Fruit fly (Drosophila melanogaster) whole organism, embryonic: ENCODE data around the gene BHD.

Source experiments
- Antp ChIP-seq: fragments of 200-800 bp; sonication (Bioruptor generic); optimal IDR thresholded peaks from 3 replicates; lab custom pipeline; 2016; ENCODE audit warnings: missing biosample characterization, missing genetic modification characterization
- Asciz ChIP-seq: fragments of 200-800 bp; sonication (Bioruptor generic); optimal IDR thresholded peaks from 2 replicates; lab custom pipeline; 2017; ENCODE audit warnings: missing biosample characterization, mild to moderate bottlenecking, missing genetic modification characterization, missing genetic modification reagents
- Bdp1 ChIP-seq: fragments of 200-800 bp; sonication (Bioruptor generic); optimal IDR thresholded peaks from 3 replicates; lab custom pipeline; 2016; ENCODE audit warnings: missing biosample characterization, missing genetic modification characterization
- CG11560 ChIP-seq: fragments of 200-800 bp; sonication (Bioruptor generic); IDR thresholded peaks from 3 replicates; pipeline ENCODE4 v1.3.6; 2022; ENCODE audit warnings: missing biosample characterization, missing genetic modification characterization
- CG12236 ChIP-seq: fragments of 200-800 bp; sonication (Bioruptor generic); optimal IDR thresholded peaks from 2 replicates; lab custom pipeline; 2016; ENCODE audit warnings: missing biosample characterization, missing genetic modification characterization
- CG13624 ChIP-seq: fragments of 200-800 bp; sonication (Bioruptor generic); optimal IDR thresholded peaks from 2 replicates; lab custom pipeline; 2016; ENCODE audit warnings: missing biosample characterization, missing genetic modification characterization
- CG1529 ChIP-seq: fragments of 200-800 bp; sonication (Bioruptor generic); optimal IDR thresholded peaks from 3 replicates; lab custom pipeline; 2018; ENCODE audit warnings: missing biosample characterization, missing genetic modification characterization
- CG16813 ChIP-seq: fragments of 200-800 bp; sonication (Bioruptor generic); IDR thresholded peaks from 3 replicates; pipeline ENCODE4 v1.3.6; 2022; ENCODE audit warnings: missing biosample characterization, missing genetic modification characterization; ENCODE audit not compliant: partially characterized antibody
- CG16863 ChIP-seq: fragments of 200-800 bp; sonication (Bioruptor generic); optimal IDR thresholded peaks from 3 replicates; lab custom pipeline; 2016; ENCODE audit warnings: missing biosample characterization, missing genetic modification characterization
- CG17361 ChIP-seq: fragments of 200-800 bp; sonication (Bioruptor generic); IDR thresholded peaks from 3 replicates; pipeline ENCODE4 v1.3.6; 2022; ENCODE audit warnings: missing biosample characterization, missing genetic modification characterization
- CG18764 ChIP-seq: fragments of 200-800 bp; sonication (Bioruptor generic); optimal IDR thresholded peaks from 3 replicates; lab custom pipeline; 2016; ENCODE audit warnings: missing biosample characterization, missing genetic modification characterization
- CG2202 ChIP-seq: fragments of 200-800 bp; sonication (Bioruptor generic); optimal IDR thresholded peaks from 2 replicates; lab custom pipeline; 2018; ENCODE audit warnings: missing biosample characterization, mild to moderate bottlenecking, missing genetic modification characterization
- CG2678 ChIP-seq: fragments of 200-800 bp; sonication (Bioruptor generic); optimal IDR thresholded peaks from 3 replicates; lab custom pipeline; 2019; ENCODE audit warnings: missing biosample characterization, mild to moderate bottlenecking, missing genetic modification characterization, moderate library complexity
- CG31388 ChIP-seq: fragments of 200-800 bp; sonication (Bioruptor generic); optimal IDR thresholded peaks from 2 replicates; lab custom pipeline; 2016; ENCODE audit warnings: missing biosample characterization, missing genetic modification characterization
- CG32767 ChIP-seq: fragments of 200-800 bp; sonication (Bioruptor generic); IDR thresholded peaks from 2 replicates; pipeline ENCODE4 v1.3.6; 2022; ENCODE audit warnings: missing biosample characterization, missing genetic modification characterization
- CG33557 ChIP-seq: fragments of 200-800 bp; sonication (Bioruptor generic); optimal IDR thresholded peaks from 2 replicates; lab custom pipeline; 2019; ENCODE audit warnings: missing biosample characterization, mild to moderate bottlenecking, missing genetic modification characterization, moderate library complexity
- CG34224 ChIP-seq: fragments of 200-800 bp; sonication (Bioruptor generic); IDR thresholded peaks from 3 replicates; pipeline ENCODE4 v1.3.6; 2022; ENCODE audit warnings: missing biosample characterization, missing genetic modification characterization; ENCODE audit not compliant: partially characterized antibody
- CG3838 ChIP-seq: fragments of 200-800 bp; sonication (Bioruptor generic); optimal IDR thresholded peaks from 3 replicates; lab custom pipeline; 2016; ENCODE audit warnings: missing biosample characterization, missing genetic modification characterization
- CG4617 ChIP-seq: fragments of 200-800 bp; sonication (Bioruptor generic); optimal IDR thresholded peaks from 3 replicates; lab custom pipeline; 2016; ENCODE audit warnings: missing biosample characterization, missing genetic modification characterization, borderline replicate concordance
- Camta ChIP-seq: fragments of 200-800 bp; sonication (Bioruptor generic); optimal IDR thresholded peaks from 2 replicates; lab custom pipeline; 2016; ENCODE audit warnings: missing biosample characterization, missing genetic modification characterization
- Dad ChIP-seq: fragments of 200-800 bp; sonication (Bioruptor generic); optimal IDR thresholded peaks from 3 replicates; lab custom pipeline; 2016; ENCODE audit warnings: missing biosample characterization, missing genetic modification characterization
- Doc2 ChIP-seq: fragments of 200-800 bp; sonication (Bioruptor generic); IDR thresholded peaks from 2 replicates; pipeline ENCODE4 v1.3.6; 2022; ENCODE audit warnings: missing biosample characterization, missing genetic modification characterization
- Dref ChIP-seq: fragments of 200-800 bp; sonication (Bioruptor generic); IDR thresholded peaks from 2 replicates; pipeline ENCODE4 v1.3.6; 2022; ENCODE audit warnings: missing biosample characterization, missing genetic modification characterization
- ERR ChIP-seq: fragments of 200-800 bp; sonication (Bioruptor generic); optimal IDR thresholded peaks from 2 replicates; lab custom pipeline; 2016; ENCODE audit warnings: missing biosample characterization, missing genetic modification characterization
- Ets65A ChIP-seq: fragments of 200-800 bp; sonication (Bioruptor generic); peaks from one replicate; lab custom pipeline; 2016; ENCODE audit warnings: missing biosample characterization, missing genetic modification characterization
- H2.0 ChIP-seq: fragments of 200-800 bp; sonication (Bioruptor generic); IDR thresholded peaks from 2 replicates; pipeline ENCODE4 v1.3.6; 2022; ENCODE audit warnings: missing biosample characterization, missing genetic modification characterization
- Hand ChIP-seq: fragments of 200-800 bp; sonication (Bioruptor generic); optimal IDR thresholded peaks from 2 replicates; lab custom pipeline; 2017; ENCODE audit warnings: mild to moderate bottlenecking, missing biosample characterization, missing genetic modification reagents, missing genetic modification characterization
- Hr39 ChIP-seq: fragments of >200 bp; optimal IDR thresholded peaks from 2 replicates; lab custom pipeline; 2017
- Meics ChIP-seq: fragments of 200-800 bp; sonication (Bioruptor generic); optimal IDR thresholded peaks from 2 replicates; lab custom pipeline; 2017; ENCODE audit warnings: missing biosample characterization, mild to moderate bottlenecking, missing genetic modification characterization
- Neu2 ChIP-seq: fragments of 200-800 bp; sonication (Bioruptor generic); optimal IDR thresholded peaks from 3 replicates; lab custom pipeline; 2016; ENCODE audit warnings: missing biosample characterization, missing genetic modification characterization, borderline replicate concordance
- NfI ChIP-seq: fragments of 200-800 bp; sonication (Bioruptor generic); optimal IDR thresholded peaks from 3 replicates; lab custom pipeline; 2018; ENCODE audit warnings: missing biosample characterization, mild to moderate bottlenecking, missing genetic modification characterization, moderate library complexity
- Ptx1 ChIP-seq: fragments of 200-800 bp; sonication (Bioruptor generic); IDR thresholded peaks from 2 replicates; pipeline ENCODE4 v1.3.6; 2022; ENCODE audit warnings: missing biosample characterization, missing genetic modification characterization
- Ravus ChIP-seq: fragments of 200-800 bp; sonication (Bioruptor generic); IDR thresholded peaks from 2 replicates; pipeline ENCODE4 v1.3.6; 2022; ENCODE audit warnings: missing biosample characterization, missing genetic modification characterization
- Spps ChIP-seq: fragments of 200-800 bp; sonication (Bioruptor generic); optimal IDR thresholded peaks from 2 replicates; lab custom pipeline; 2018; ENCODE audit warnings: missing biosample characterization, mild to moderate bottlenecking, missing genetic modification characterization
- Sry-β ChIP-seq: fragments of 200-800 bp; sonication (Bioruptor generic); optimal IDR thresholded peaks from 2 replicates; lab custom pipeline; 2018; ENCODE audit warnings: missing biosample characterization, mild to moderate bottlenecking, missing genetic modification characterization, moderate library complexity
- Taf1 ChIP-seq: fragments of 200-800 bp; sonication (Bioruptor generic); IDR thresholded peaks from 2 replicates; pipeline ENCODE4 v1.3.6; 2022; ENCODE audit warnings: missing biosample characterization, missing genetic modification characterization
- az2 ChIP-seq: fragments of 200-800 bp; sonication (Bioruptor generic); optimal IDR thresholded peaks from 3 replicates; lab custom pipeline; 2016; ENCODE audit warnings: missing biosample characterization, missing genetic modification characterization
- chif ChIP-seq, 2 experiments: fragments of 200-800 bp; sonication (Bioruptor generic); optimal IDR thresholded peaks; 3 replicates each; lab custom pipeline; 2016; ENCODE audit warnings: missing biosample characterization in 2 of 2, missing genetic modification characterization in 2 of 2
- croc ChIP-seq: fragments of 200-800 bp; sonication (Bioruptor generic); conservative IDR thresholded peaks from 3 replicates; pipeline ENCODE4 v1.3.6; 2022; ENCODE audit warnings: missing biosample characterization, missing genetic modification characterization
- eyg ChIP-seq: fragments of 200-800 bp; sonication (Bioruptor generic); optimal IDR thresholded peaks from 3 replicates; lab custom pipeline; 2016; ENCODE audit warnings: missing biosample characterization, missing genetic modification characterization
- fd96Cb ChIP-seq: fragments of 200-800 bp; sonication (Bioruptor generic); optimal IDR thresholded peaks from 2 replicates; lab custom pipeline; 2018; ENCODE audit warnings: missing biosample characterization, mild to moderate bottlenecking, missing genetic modification characterization, moderate library complexity
- h ChIP-seq: fragments of >200 bp; optimal IDR thresholded peaks from 2 replicates; lab custom pipeline; 2017
- klu ChIP-seq: fragments of 200-800 bp; sonication (Bioruptor generic); IDR thresholded peaks from 2 replicates; pipeline ENCODE4 v1.3.6; 2022; ENCODE audit warnings: missing biosample characterization, missing genetic modification characterization
- lab ChIP-seq: fragments of 200-800 bp; sonication (Bioruptor generic); optimal IDR thresholded peaks from 3 replicates; lab custom pipeline; 2017; ENCODE audit warnings: missing biosample characterization, missing genetic modification characterization, mild to moderate bottlenecking, moderate library complexity, missing genetic modification reagents
- lbe ChIP-seq: fragments of 200-800 bp; sonication (Bioruptor generic); optimal IDR thresholded peaks from 2 replicates; lab custom pipeline; 2016; ENCODE audit warnings: missing biosample characterization, mild to moderate bottlenecking, missing genetic modification characterization
- lmd ChIP-seq: fragments of 200-800 bp; sonication (Bioruptor generic); IDR thresholded peaks from 2 replicates; pipeline ENCODE4 v1.3.6; 2022; ENCODE audit warnings: missing biosample characterization, missing genetic modification characterization
- lola ChIP-seq, 3 experiments: fragments of >200 bp in 2 of 3; fragments of 200-800 bp in 1 of 3; sonication (Bioruptor generic) in 1 of 3; optimal IDR thresholded peaks; 2 replicates each; lab custom pipeline; 2017 to 2019; ENCODE audit warnings: missing biosample characterization in 3 of 3, missing genetic modification characterization in 3 of 3, mild to moderate bottlenecking in 1 of 3, moderate library complexity in 1 of 3
- run ChIP-seq: fragments of 200-800 bp; sonication (Bioruptor generic); optimal IDR thresholded peaks from 3 replicates; lab custom pipeline; 2018; ENCODE audit warnings: missing biosample characterization, mild to moderate bottlenecking, missing genetic modification characterization
- sima ChIP-seq: fragments of 200-800 bp; sonication (Bioruptor generic); optimal IDR thresholded peaks from 2 replicates; lab custom pipeline; 2016; ENCODE audit warnings: missing biosample characterization, missing genetic modification characterization
- slbo ChIP-seq: fragments of 200-800 bp; sonication (Bioruptor generic); IDR thresholded peaks from 2 replicates; pipeline ENCODE4 v1.3.6; 2022; ENCODE audit warnings: missing biosample characterization, missing genetic modification characterization
- sug ChIP-seq: fragments of 200-800 bp; optimal IDR thresholded peaks from 2 replicates; lab custom pipeline; 2019; ENCODE audit warnings: missing biosample characterization, mild to moderate bottlenecking, missing genetic modification characterization, moderate library complexity
- tll ChIP-seq, 2 experiments: fragments of 200-800 bp in 1 of 2; fragments of >200 bp in 1 of 2; sonication (Bioruptor generic) in 1 of 2; optimal IDR thresholded peaks; 2 replicates each; lab custom pipeline; 2017 to 2019; ENCODE audit warnings: missing biosample characterization in 2 of 2, missing genetic modification characterization in 2 of 2, mild to moderate bottlenecking in 1 of 2, moderate library complexity in 1 of 2

BHD gene

dm6 chr3L:7249167-7249566, 10.8 kb downstream of the BHD start, which contains the start of gene Cdc27 (continued):
- TF ChIP-seq lmd (GFP tag; lab: Robert Waterston, UW): peak; percentile 29; the same call in 1 of the 2 replicates
- TF ChIP-seq eyg (GFP tag; lab: Kevin White, UChicago): no peak
- TF ChIP-seq run (tag; lab: Kevin White, UChicago): no peak
- peak; percentile 8 for TF ChIP-seq az2 (GFP tag; lab: Kevin White, UChicago)
- no peak for TF ChIP-seq klu (GFP tag; lab: Robert Waterston, UW)
- TF ChIP-seq CG34224 (GFP tag; lab: Robert Waterston, UW): peak; percentile 77
- TF ChIP-seq Asciz: no peak
- TF ChIP-seq lola (GFP tag; optimal IDR thresholded peaks at IDR 0.05; lab: Kevin White, UChicago): peak in 1 of 3 experiments; percentile 95
- peak; percentile 30; the same call in 1 of the 3 replicates for TF ChIP-seq CG11560
- TF ChIP-seq chif (GFP tag; optimal IDR thresholded peaks at IDR 0.05; lab: Kevin White, UChicago): no peak
- peak; percentile 82 for TF ChIP-seq CG3838 (GFP tag; lab: Kevin White, UChicago)
- peak; percentile 93 for TF ChIP-seq CG4617 (GFP tag; lab: Kevin White, UChicago)
- TF ChIP-seq h (lab: Kevin White, UChicago): no peak
- TF ChIP-seq Meics (GFP tag; lab: Kevin White, UChicago): peak; percentile 50
- TF ChIP-seq CG13624 (GFP tag; lab: Kevin White, UChicago): no peak
- no peak for TF ChIP-seq Sry-β
- no peak for TF ChIP-seq Taf1 (GFP tag; lab: Robert Waterston, UW)
- peak; percentile 5 for TF ChIP-seq CG18764 (GFP tag; lab: Kevin White, UChicago)
- peak; percentile 15 for TF ChIP-seq Antp (GFP tag; lab: Kevin White, UChicago)
- TF ChIP-seq CG16813 (GFP tag; lab: Robert Waterston, UW): peak; percentile 79
- no peak for TF ChIP-seq CG33557 (GFP tag; lab: Kevin White, UChicago)
- TF ChIP-seq Ptx1 (GFP tag; lab: Robert Waterston, UW): peak; percentile 29; the same call in 1 of the 2 replicates
- TF ChIP-seq sug (tag; lab: Kevin White, UChicago): peak; percentile 53
- peak; percentile 53 for TF ChIP-seq Camta
- TF ChIP-seq H2.0 (GFP tag; lab: Robert Waterston, UW): 0 out of 2 replicates have a peak, but pooled peaks have one; percentile 28
- no peak for TF ChIP-seq ERR (GFP tag; lab: Kevin White, UChicago)
- no peak for TF ChIP-seq Ravus (GFP tag; lab: Robert Waterston, UW)
- TF ChIP-seq Doc2 (GFP tag; lab: Robert Waterston, UW): no peak
- peak; percentile 70 for TF ChIP-seq Ets65A (GFP tag; lab: Kevin White, UChicago)
- no peak for TF ChIP-seq Hr39 (lab: Kevin White, UChicago)
- TF ChIP-seq Bdp1 (GFP tag; lab: Kevin White, UChicago): no peak
- TF ChIP-seq tll (GFP tag; optimal IDR thresholded peaks at IDR 0.05; lab: Kevin White, UChicago): no peak
- peak; percentile 92 for TF ChIP-seq Dref (GFP tag; lab: Robert Waterston, UW)
- no peak for TF ChIP-seq Hand (GFP tag; lab: Kevin White, UChicago)
- peak; percentile 55 for TF ChIP-seq CG2678 (tag; lab: Kevin White, UChicago)
- peak; percentile 64 for TF ChIP-seq slbo (GFP tag; lab: Robert Waterston, UW)
- no peak for TF ChIP-seq CG32767
- no peak for TF ChIP-seq Spps
- peak; percentile 9 for TF ChIP-seq fd96Cb (tag; lab: Kevin White, UChicago)
- no peak for TF ChIP-seq sima
- no peak for TF ChIP-seq CG2202 (tag; lab: Kevin White, UChicago)
- TF ChIP-seq NfI (GFP tag; lab: Kevin White, UChicago): peak; percentile 53
- TF ChIP-seq CG1529 (GFP tag; lab: Kevin White, UChicago): no peak
- TF ChIP-seq Neu2 (GFP tag; lab: Kevin White, UChicago): no peak
- no peak for TF ChIP-seq CG16863 (GFP tag; lab: Kevin White, UChicago)
- TF ChIP-seq CG17361 (GFP tag; lab: Robert Waterston, UW): peak; percentile 60
- no peak for TF ChIP-seq lbe
- no peak for TF ChIP-seq CG12236
- peak; percentile 40 for TF ChIP-seq lab
- peak; percentile 24 for TF ChIP-seq Dad (GFP tag; lab: Kevin White, UChicago)
- TF ChIP-seq croc: no peak
- TF ChIP-seq CG31388 (GFP tag; lab: Kevin White, UChicago): no peak
